Fruit fly (Drosophila melanogaster): Measurements from ENCODE around the gene CG42675.

dm6 chr3R:5771614-5772202 lies 41.7 kb upstream of the CG42675 start:
- TF ChIP-seq B-H2 (GFP tag; optimal IDR thresholded peaks at IDR 0.05) = no peak
- no peak for TF ChIP-seq MBD-R2 (GFP tag; IDR thresholded peaks at IDR 0.05)
- no peak for TF ChIP-seq usp (GFP tag; optimal IDR thresholded peaks at IDR 0.05)
- no peak for TF ChIP-seq nom (GFP tag; optimal IDR thresholded peaks at IDR 0.05)
- TF ChIP-seq CG4328 (GFP tag; optimal IDR thresholded peaks at IDR 0.05) = no peak
- TF ChIP-seq Hsf (GFP tag; optimal IDR thresholded peaks at IDR 0.05) = no peak
- no peak for TF ChIP-seq nmo (GFP tag; optimal IDR thresholded peaks at IDR 0.05)
- TF ChIP-seq Ada2b (GFP tag; IDR thresholded peaks at IDR 0.05) = no peak
- TF ChIP-seq HLH3B (GFP tag; IDR thresholded peaks at IDR 0.05) = no peak
- TF ChIP-seq lola (GFP tag; optimal IDR thresholded peaks at IDR 0.05) = no peak
- TF ChIP-seq Nf-YA (GFP tag; IDR thresholded peaks at IDR 0.05) = no peak
- TF ChIP-seq CG13624 (GFP tag; optimal IDR thresholded peaks at IDR 0.05) = no peak
